Worm (Caenorhabditis elegans) whole organism, midembryonic: ENCODE measurements around the gene nlg-1.

Source experiments
- T22C8.4 ChIP-seq: fragments of 200-800 bp; sonication (Bioruptor generic); IDR thresholded peaks from 2 replicates; pipeline ENCODE4 v1.3.6; 2022; ENCODE audit warnings: missing genetic modification characterization, missing compliant biosample characterization
- cog-1 ChIP-seq: sonication (generic microtip); optimal IDR thresholded peaks from 2 replicates; lab custom pipeline; 2016; ENCODE audit warnings: missing genetic modification characterization, missing compliant biosample characterization
- flt-1 ChIP-seq: fragments of 200-800 bp; sonication (Bioruptor generic); IDR thresholded peaks from 2 replicates; pipeline ENCODE4 v1.3.6; 2022; ENCODE audit warnings: missing genetic modification characterization, missing compliant biosample characterization
- klf-2 ChIP-seq: fragments of 200-800 bp; sonication (Bioruptor generic); conservative IDR thresholded peaks from 2 replicates; pipeline ENCODE4 v1.3.6; 2022; ENCODE audit warnings: missing genetic modification reagents, missing genetic modification characterization, missing compliant biosample characterization
- ref-1 ChIP-seq: fragments of 200-800 bp; sonication (Bioruptor generic); conservative IDR thresholded peaks from 2 replicates; pipeline ENCODE4 v1.3.6; 2022; ENCODE audit warnings: missing genetic modification reagents, missing genetic modification characterization, missing compliant biosample characterization
- tab-1 ChIP-seq: fragments of 200-800 bp; sonication (Bioruptor generic); IDR thresholded peaks from 2 replicates; pipeline ENCODE4 v1.3.6; 2022; ENCODE audit warnings: missing genetic modification characterization, missing compliant biosample characterization
- ztf-29 ChIP-seq: fragments of 200-800 bp; sonication (Bioruptor generic); IDR thresholded peaks from 2 replicates; pipeline ENCODE4 v1.3.6; 2022; ENCODE audit warnings: missing genetic modification reagents, missing genetic modification characterization, missing compliant biosample characterization

DNA sequence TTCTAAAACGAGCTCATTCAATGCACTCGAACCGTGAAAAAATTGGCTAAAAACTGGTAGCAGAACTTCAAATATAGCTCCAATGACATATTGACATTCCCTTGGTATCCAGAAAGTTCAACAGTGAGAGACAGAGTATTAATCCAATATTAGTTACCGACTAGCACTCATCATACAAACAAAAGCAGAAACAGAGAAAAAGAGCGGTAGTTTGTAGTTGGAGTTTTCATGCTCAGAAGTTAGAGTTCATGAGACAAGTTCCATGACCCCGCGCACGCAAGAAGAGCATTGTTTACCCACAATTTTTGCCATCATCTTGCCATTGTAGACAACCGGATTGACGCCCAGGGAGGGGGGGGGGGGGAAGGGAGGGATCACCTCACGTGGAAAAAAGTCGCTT is 23.3 kb upstream of the nlg-1 start:
- TF ChIP-seq ztf-29 (GFP tag; lab: Robert Waterston, UW): no peak
- TF ChIP-seq ref-1 (GFP tag; lab: Robert Waterston, UW): no peak
- no peak for TF ChIP-seq tab-1
- TF ChIP-seq cog-1 (tag; lab: Kevin White, UChicago): no peak
- no peak for TF ChIP-seq T22C8.4 (GFP tag; lab: Robert Waterston, UW)
- no peak for TF ChIP-seq klf-2 (GFP tag; lab: Robert Waterston, UW)
- TF ChIP-seq flt-1 (GFP tag; lab: Robert Waterston, UW): no peak
